Worm (Caenorhabditis elegans) whole organism, midembryonic: ENCODE results near the gene F52D2.5.

Source experiments
- cog-1 ChIP-seq: sonication (generic microtip); optimal IDR thresholded peaks from 2 replicates; lab custom pipeline; 2016; ENCODE audit warnings: missing genetic modification characterization, missing compliant biosample characterization
- flt-1 ChIP-seq: fragments of 200-800 bp; sonication (Bioruptor generic); IDR thresholded peaks from 2 replicates; pipeline ENCODE4 v1.3.6; 2022; ENCODE audit warnings: missing genetic modification characterization, missing compliant biosample characterization
- klf-2 ChIP-seq: fragments of 200-800 bp; sonication (Bioruptor generic); conservative IDR thresholded peaks from 2 replicates; pipeline ENCODE4 v1.3.6; 2022; ENCODE audit warnings: missing genetic modification reagents, missing genetic modification characterization, missing compliant biosample characterization
- tab-1 ChIP-seq: fragments of 200-800 bp; sonication (Bioruptor generic); IDR thresholded peaks from 2 replicates; pipeline ENCODE4 v1.3.6; 2022; ENCODE audit warnings: missing genetic modification characterization, missing compliant biosample characterization
- ztf-23 ChIP-seq: fragments of 200-800 bp; sonication (Bioruptor generic); IDR thresholded peaks from 2 replicates; pipeline ENCODE4 v1.3.6; 2022; ENCODE audit warnings: missing genetic modification reagents, missing genetic modification characterization, missing compliant biosample characterization

ce11 chrX:1974699-1975098 lies at the start of gene F52D2.5:
- TF ChIP-seq cog-1 (tag; lab: Kevin White, UChicago) (no peak), ztf-23 (GFP tag; lab: Robert Waterston, UW) (no peak), tab-1 (GFP tag; lab: Robert Waterston, UW) (no peak), flt-1 (no peak), klf-2 (GFP tag; lab: Robert Waterston, UW) (no peak)
